Worm (Caenorhabditis elegans) whole organism, late embryonic: Measurements from ENCODE around the gene paml-1.

Experiments used
- F13H6.1 ChIP-seq: sonication (generic microtip); optimal IDR thresholded peaks from 2 replicates; lab custom pipeline; 2016; ENCODE audit warnings: missing genetic modification characterization, missing compliant biosample characterization
- ceh-45 ChIP-seq: fragments of 200-800 bp; sonication (Bioruptor generic); IDR thresholded peaks from 2 replicates; pipeline ENCODE4 v1.3.6; 2022; ENCODE audit warnings: missing genetic modification reagents, missing genetic modification characterization, missing compliant biosample characterization
- dmd-4 ChIP-seq: sonication (generic microtip); optimal IDR thresholded peaks from 2 replicates; lab custom pipeline; 2016; ENCODE audit warnings: borderline replicate concordance, missing genetic modification characterization, missing compliant biosample characterization
- elt-2 ChIP-seq: sonication (generic microtip); optimal IDR thresholded peaks from 2 replicates; lab custom pipeline; 2016; ENCODE audit warnings: missing genetic modification reagents, missing genetic modification characterization, missing compliant biosample characterization
- gmeb-2 ChIP-seq: sonication (generic microtip); optimal IDR thresholded peaks from 2 replicates; lab custom pipeline; 2016; ENCODE audit warnings: missing genetic modification characterization, inconsistent platforms, missing compliant biosample characterization
- unc-42 ChIP-seq: sonication (generic microtip); optimal IDR thresholded peaks from 2 replicates; lab custom pipeline; 2016; ENCODE audit warnings: missing genotype, missing genetic modification characterization, missing compliant biosample characterization
- unc-86 ChIP-seq: sonication (generic microtip); optimal IDR thresholded peaks from 2 replicates; lab custom pipeline; 2016; ENCODE audit warnings: missing genetic modification characterization, missing compliant biosample characterization

DNA sequence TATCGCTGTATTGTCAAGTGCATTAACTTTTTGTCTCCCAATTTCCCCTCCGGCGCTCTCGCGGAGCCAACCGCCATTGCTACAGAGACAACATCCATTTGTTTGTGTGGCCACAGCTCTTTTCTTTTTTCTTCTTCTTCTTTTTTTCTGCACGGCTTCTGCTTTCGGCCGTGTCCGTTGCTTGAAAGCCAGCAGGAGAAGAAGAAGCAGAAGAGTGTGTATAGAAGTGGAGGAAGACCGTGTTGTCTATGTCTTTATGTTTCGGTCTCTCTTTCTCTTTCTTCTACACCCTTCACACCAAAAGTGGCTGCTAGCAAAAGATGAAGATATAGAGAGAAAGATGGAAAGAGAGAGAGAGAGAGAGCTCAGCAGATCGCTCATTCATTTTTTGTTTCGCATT, 46.0 kb downstream of the paml-1 start:
- TF ChIP-seq ceh-45 (GFP tag; lab: Robert Waterston, UW): no peak
- TF ChIP-seq unc-42 (tag; lab: Kevin White, UChicago): peak; percentile 68
- no peak for TF ChIP-seq F13H6.1 (tag; lab: Kevin White, UChicago)
- TF ChIP-seq elt-2: no peak
- TF ChIP-seq unc-86 (tag; lab: Kevin White, UChicago): no peak
- TF ChIP-seq gmeb-2: no peak
- TF ChIP-seq dmd-4 (tag; lab: Kevin White, UChicago): no peak
